Fruit fly (Drosophila melanogaster): Measurements from ENCODE around the gene CG11498.

The CG11498 gene

dm6 chr3R:30189836-30190235, 29.6 kb upstream of the CG11498 start (continued):
- peak; percentile 52 for TF ChIP-seq Hmr (GFP tag; optimal IDR thresholded peaks at IDR 0.05)
- TF ChIP-seq Mrtf (GFP tag; IDR thresholded peaks at IDR 0.05) = peak; percentile 84
- TF ChIP-seq CG6175 (GFP tag; IDR thresholded peaks at IDR 0.05) = no peak
- peak; percentile 20 for TF ChIP-seq jumu (GFP tag; optimal IDR thresholded peaks at IDR 0.05)
- peak; percentile 78 for TF ChIP-seq ind (GFP tag; optimal IDR thresholded peaks at IDR 0.05)
- peak; percentile 68 for TF ChIP-seq Dad (GFP tag; optimal IDR thresholded peaks at IDR 0.05)
- peak; percentile 4 for TF ChIP-seq Hmx (GFP tag; optimal IDR thresholded peaks at IDR 0.05)
- peak; percentile 18 for TF ChIP-seq CG15011 (GFP tag; optimal IDR thresholded peaks at IDR 0.05)
- TF ChIP-seq CG12219 (GFP tag; optimal IDR thresholded peaks at IDR 0.05) = peak; percentile 72
- TF ChIP-seq HHEX (GFP tag; optimal IDR thresholded peaks at IDR 0.05) = peak; percentile 70
- peak; percentile 65 for TF ChIP-seq CG3281 (GFP tag; optimal IDR thresholded peaks at IDR 0.05)
- peak; percentile 72 for TF ChIP-seq Abd-B (GFP tag; optimal IDR thresholded peaks at IDR 0.05)
- TF ChIP-seq gsb-n (tag; optimal IDR thresholded peaks at IDR 0.05) = peak; percentile 47
- TF ChIP-seq eve (GFP tag; optimal IDR thresholded peaks at IDR 0.05) = no peak
- TF ChIP-seq CG17802 (tag; optimal IDR thresholded peaks at IDR 0.05) = peak; percentile 33
- no peak for TF ChIP-seq NC2α (GFP tag; optimal IDR thresholded peaks at IDR 0.05)
- peak; percentile 60 for TF ChIP-seq Dek (tag; optimal IDR thresholded peaks at IDR 0.05)
- TF ChIP-seq hkb (optimal IDR thresholded peaks at IDR 0.05) = no peak
- TF ChIP-seq hkb (GFP tag; IDR thresholded peaks at IDR 0.05) = peak; percentile 88
- peak; percentile 65 for TF ChIP-seq Taf1 (GFP tag; IDR thresholded peaks at IDR 0.05)
- peak; percentile 70 for TF ChIP-seq Nf-YA (GFP tag; IDR thresholded peaks at IDR 0.05)
- peak; percentile 64; the same call in 1 of the 2 replicates for TF ChIP-seq wor (GFP tag; IDR thresholded peaks at IDR 0.05)
- peak; percentile 83 for TF ChIP-seq gem (tag; optimal IDR thresholded peaks at IDR 0.05)
- TF ChIP-seq CG10565 (GFP tag; optimal IDR thresholded peaks at IDR 0.05) = no peak
- TF ChIP-seq nom (GFP tag; optimal IDR thresholded peaks at IDR 0.05) = peak; percentile 25
- TF ChIP-seq Sox100B (GFP tag; optimal IDR thresholded peaks at IDR 0.05) = peak; percentile 71
- TF ChIP-seq tio (GFP tag; optimal IDR thresholded peaks at IDR 0.05) = peak; percentile 65
- peak; percentile 70 for TF ChIP-seq CoRest (tag; optimal IDR thresholded peaks at IDR 0.05)
- peak; percentile 67 for TF ChIP-seq stc (GFP tag; IDR thresholded peaks at IDR 0.05)
- TF ChIP-seq CG13296 (GFP tag; optimal IDR thresholded peaks at IDR 0.05) = peak; percentile 68
- peak; percentile 61; the same call in 1 of the 3 replicates for TF ChIP-seq CG11560 (tag; IDR thresholded peaks at IDR 0.05)
- TF ChIP-seq Six4 (GFP tag; optimal IDR thresholded peaks at IDR 0.05) = peak; percentile 41
- peak; percentile 18 for TF ChIP-seq CG15696 (tag; optimal IDR thresholded peaks at IDR 0.05)
- peak; percentile 55; the same call in 1 of the 2 replicates for TF ChIP-seq CG17612 (GFP tag; IDR thresholded peaks at IDR 0.05)
- TF ChIP-seq CG13424 (tag; optimal IDR thresholded peaks at IDR 0.05) = peak; percentile 76
- TF ChIP-seq CG8478 (optimal IDR thresholded peaks at IDR 0.05) = no peak
- peak; percentile 77 for TF ChIP-seq CG7839 (tag; optimal IDR thresholded peaks at IDR 0.05)
- TF ChIP-seq CG13123 (GFP tag; optimal IDR thresholded peaks at IDR 0.05) = peak; percentile 18
- TF ChIP-seq Kr (GFP tag; optimal IDR thresholded peaks at IDR 0.05) = no peak
- TF ChIP-seq sug (tag; optimal IDR thresholded peaks at IDR 0.05) = peak; percentile 31
- TF ChIP-seq bcd (GFP tag; optimal IDR thresholded peaks at IDR 0.05) = peak; percentile 72
- TF ChIP-seq ssp (GFP tag; IDR thresholded peaks at IDR 0.05) = peak; percentile 72
- peak; percentile 79; the same call in 2 of the 3 replicates for TF ChIP-seq H15 (GFP tag; IDR thresholded peaks at IDR 0.05)
- peak; percentile 50 for TF ChIP-seq HLH54F (GFP tag; optimal IDR thresholded peaks at IDR 0.05)
- TF ChIP-seq CG34224 (GFP tag; IDR thresholded peaks at IDR 0.05; ENCODE audit: partially characterized antibody) = no peak
- TF ChIP-seq ERR (GFP tag; optimal IDR thresholded peaks at IDR 0.05) = no peak
- TF ChIP-seq CG6791 (GFP tag; IDR thresholded peaks at IDR 0.05; ENCODE audit: partially characterized antibody) = no peak
- no peak for TF ChIP-seq HLH4C (GFP tag; IDR thresholded peaks at IDR 0.05; ENCODE audit: partially characterized antibody)
- TF ChIP-seq CG32532 (GFP tag; IDR thresholded peaks at IDR 0.05) = peak; percentile 77
- peak; percentile 73 for TF ChIP-seq CG1024 (GFP tag; IDR thresholded peaks at IDR 0.05)
- peak; percentile 6 for TF ChIP-seq slou (GFP tag; optimal IDR thresholded peaks at IDR 0.05)
- TF ChIP-seq CG10543 (GFP tag; optimal IDR thresholded peaks at IDR 0.05) = no peak
